Worm (Caenorhabditis elegans): Measurements from ENCODE around the gene T04C12.8.

DNA sequence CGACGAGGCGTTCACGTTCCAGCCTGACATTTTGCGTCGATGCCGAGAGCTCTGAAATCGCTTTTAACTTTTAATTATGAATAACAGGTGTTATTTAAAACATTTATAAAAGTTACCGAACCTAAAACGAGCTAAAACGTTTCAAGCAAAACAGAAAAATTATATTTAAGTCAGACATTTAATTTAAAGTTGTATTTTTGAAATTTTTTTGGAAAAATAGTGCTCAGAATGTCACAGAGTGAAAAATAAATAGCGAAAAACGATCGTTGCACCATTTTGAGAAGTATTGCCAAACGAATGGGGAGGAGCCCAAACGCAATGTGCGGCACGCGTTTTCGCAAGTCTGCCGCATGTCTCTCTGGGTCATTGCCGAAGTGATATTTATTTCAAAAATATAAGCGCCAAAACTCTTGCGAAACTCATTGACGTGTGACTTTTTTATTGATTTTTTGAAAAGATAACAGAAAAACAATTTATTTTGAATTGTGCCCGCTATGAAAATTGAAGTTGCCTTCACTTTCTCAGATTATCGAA is 44.0 kb upstream of the T04C12.8 start, which contains the start of gene erfa-3:
- no peak for TF ChIP-seq pag-3 (tag; optimal IDR thresholded peaks at IDR 0.05; ENCODE audit: borderline replicate concordance, insufficient read depth)
- no peak for TF ChIP-seq nhr-11 (tag; optimal IDR thresholded peaks at IDR 0.05)
- TF ChIP-seq alr-1 (tag; optimal IDR thresholded peaks at IDR 0.05; ENCODE audit: borderline replicate concordance): no peak
- TF ChIP-seq efl-1 (optimal IDR thresholded peaks at IDR 0.05): peak; percentile 54 to 65
- peak; percentile 52 to 95 for TF ChIP-seq efl-1 (GFP tag; optimal IDR thresholded peaks at IDR 0.05 in 1 of 2)
- TF ChIP-seq ceh-82 (tag; optimal IDR thresholded peaks at IDR 0.05): peak; percentile 64 to 73 (median 70)
- no peak for TF ChIP-seq unc-62 (GFP tag; optimal IDR thresholded peaks at IDR 0.05)
- TF ChIP-seq lin-39 (tag; optimal IDR thresholded peaks at IDR 0.05): peak; percentile 62

Measured in whole organism, L1 larva.